Worm (Caenorhabditis elegans): ENCODE data around the gene srw-79.

DNA sequence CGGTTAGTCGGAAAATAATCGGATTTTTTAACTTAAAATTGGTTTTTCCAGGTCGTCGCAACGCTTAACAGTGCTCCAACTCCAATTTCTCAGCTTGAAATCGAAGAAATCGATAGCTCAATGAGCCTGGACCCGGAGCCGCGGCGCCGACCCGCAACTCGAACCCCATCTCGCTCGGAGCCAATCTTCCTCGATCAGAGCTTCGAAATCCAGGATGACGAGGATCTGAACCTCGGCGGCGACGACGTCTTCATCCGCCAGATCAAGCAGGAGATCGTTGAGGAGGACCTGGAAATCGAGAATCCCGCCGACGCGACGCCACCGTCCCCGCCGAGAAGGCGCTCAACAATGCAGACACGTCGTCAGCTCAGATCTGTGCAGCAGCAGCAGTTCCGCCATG, 26.3 kb upstream of the srw-79 start:
- TF ChIP-seq W03F9.2 (tag; optimal IDR thresholded peaks at IDR 0.05), result no peak
- no peak for TF ChIP-seq him-1 (tag; optimal IDR thresholded peaks at IDR 0.05)
- TF ChIP-seq dao-5 (tag; optimal IDR thresholded peaks at IDR 0.05), result no peak

All from whole organism, L4/young adult.